Fruit fly (Drosophila melanogaster) whole organism: ENCODE results near the gene CG8260.

Source experiments
- EcR ChIP-seq, 2 experiments: fragments of >200 bp; optimal IDR thresholded peaks; 2 replicates each; lab custom pipeline; 2017; ENCODE audit warnings: missing biosample characterization in 2 of 2, missing genetic modification characterization in 2 of 2, missing genetic modification reagents in 2 of 2
- pan ChIP-seq: fragments of >200 bp; optimal IDR thresholded peaks from 2 replicates; lab custom pipeline; 2017
- psq ChIP-seq: fragments of >200 bp; optimal IDR thresholded peaks from 2 replicates; lab custom pipeline; 2017
- usp ChIP-seq: fragments of >200 bp; optimal IDR thresholded peaks from 2 replicates; lab custom pipeline; 2017; ENCODE audit warnings: missing biosample characterization, missing genetic modification characterization, mixed read lengths

dm6 chrX:15740288-15740726 is 15.8 kb upstream of the CG8260 start:
- TF ChIP-seq psq (lab: Kevin White, UChicago) (no peak), EcR (GFP tag; optimal IDR thresholded peaks at IDR 0.05; lab: Kevin White, UChicago) (no peak), usp (GFP tag; lab: Kevin White, UChicago) (no peak), pan (lab: Kevin White, UChicago) (no peak)
